Worm (Caenorhabditis elegans): ENCODE results near the gene T05E12.9.

ce11 chrV:17098669-17099068 lies 16.1 kb upstream of the T05E12.9 start, which contains the start of the genes ZK218.3 and ZK218.4:
- no peak for TF ChIP-seq ceh-82 (tag; optimal IDR thresholded peaks at IDR 0.05)
- no peak for TF ChIP-seq aly-2 (tag; optimal IDR thresholded peaks at IDR 0.05)
- TF ChIP-seq unc-39 (tag; optimal IDR thresholded peaks at IDR 0.05): no peak
- no peak for TF ChIP-seq F49E8.2 (tag; optimal IDR thresholded peaks at IDR 0.05; ENCODE audit: borderline replicate concordance)
- no peak for TF ChIP-seq ces-1 (GFP tag; optimal IDR thresholded peaks at IDR 0.05)
- no peak for TF ChIP-seq dmd-6 (GFP tag; IDR thresholded peaks at IDR 0.05)
- no peak for TF ChIP-seq daf-16 (GFP tag; optimal IDR thresholded peaks at IDR 0.05)
- TF ChIP-seq daf-16 (tag; optimal IDR thresholded peaks at IDR 0.05): no peak
- TF ChIP-seq ZK337.2 (GFP tag; IDR thresholded peaks at IDR 0.05): no peak
- no peak for TF ChIP-seq T26A8.4 (GFP tag; IDR thresholded peaks at IDR 0.05)
- TF ChIP-seq fos-1 (tag; optimal IDR thresholded peaks at IDR 0.05): no peak
- TF ChIP-seq aha-1 (tag): no peak
- TF ChIP-seq lin-39 (tag; optimal IDR thresholded peaks at IDR 0.05): no peak

All from whole organism, L4 larva.